Worm (Caenorhabditis elegans): Measurements from ENCODE around the gene C31H1.1.

C31H1.1 gene

DNA sequence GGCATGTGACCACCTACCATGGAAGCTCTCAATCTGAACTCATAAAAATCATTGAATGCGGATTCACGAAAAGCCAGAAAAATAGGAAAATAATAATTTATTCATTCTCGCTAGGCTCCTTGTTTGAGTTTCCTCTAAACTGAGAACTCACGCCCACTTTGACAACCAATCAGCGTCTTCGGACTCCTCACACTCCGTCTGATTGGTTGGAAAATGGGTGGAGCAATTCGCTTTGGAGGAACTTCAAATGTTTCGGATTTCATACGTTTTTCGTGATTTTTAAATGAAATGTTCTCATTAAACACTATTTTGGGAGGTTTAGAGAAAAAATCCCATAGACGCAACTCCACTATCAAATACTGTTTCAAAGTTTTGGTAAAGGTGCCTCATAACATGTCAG, 45.7 kb downstream of the C31H1.1 start:
- no peak for TF ChIP-seq ces-1 (GFP tag; optimal IDR thresholded peaks at IDR 0.05)
- TF ChIP-seq zip-8 (tag; optimal IDR thresholded peaks at IDR 0.05): no peak

ce11 chrIV:5846269-5846668, 49.0 kb downstream of the C31H1.1 start, which contains the start of gene sams-4:
sams-4 (minus strand) TSS chrIV:5846369.
- no peak for TF ChIP-seq elt-1 (tag; optimal IDR thresholded peaks at IDR 0.05; ENCODE audit: borderline replicate concordance, insufficient read depth)
- no peak for TF ChIP-seq ceh-43 (GFP tag; optimal IDR thresholded peaks at IDR 0.05)
- TF ChIP-seq mab-5 (tag; optimal IDR thresholded peaks at IDR 0.05): no peak
- no peak for TF ChIP-seq ceh-39 (tag; optimal IDR thresholded peaks at IDR 0.05)
- TF ChIP-seq ceh-83 (GFP tag; optimal IDR thresholded peaks at IDR 0.05): no peak

ce11 chrIV:5847986-5848707, 50.9 kb downstream of the C31H1.1 start, which contains the start of gene sams-3:
sams-3 (plus strand) TSS chrIV:5848657.
- no peak for TF ChIP-seq sptf-1 (tag; optimal IDR thresholded peaks at IDR 0.05)
- peak; percentile 26 for TF ChIP-seq lin-13 (tag; optimal IDR thresholded peaks at IDR 0.05)
- TF ChIP-seq pha-4 (tag; optimal IDR thresholded peaks at IDR 0.05): no peak
- TF ChIP-seq lsy-2 (tag; optimal IDR thresholded peaks at IDR 0.05): peak; percentile 5
- no peak for TF ChIP-seq sem-2 (GFP tag; optimal IDR thresholded peaks at IDR 0.05)
- TF ChIP-seq ceh-43 (GFP tag; optimal IDR thresholded peaks at IDR 0.05): no peak
- no peak for TF ChIP-seq lin-32 (GFP tag; optimal IDR thresholded peaks at IDR 0.05)
- peak; percentile 46 for TF ChIP-seq ces-1 (GFP tag; optimal IDR thresholded peaks at IDR 0.05)
- no peak for TF ChIP-seq blmp-1 (tag; optimal IDR thresholded peaks at IDR 0.05)
- TF ChIP-seq mab-5 (tag; optimal IDR thresholded peaks at IDR 0.05): no peak
- no peak for TF ChIP-seq snpc-4 (tag; optimal IDR thresholded peaks at IDR 0.05)
- no peak for TF ChIP-seq bed-3 (GFP tag; optimal IDR thresholded peaks at IDR 0.05)
- no peak for TF ChIP-seq unc-62 (GFP tag; optimal IDR thresholded peaks at IDR 0.05)
- TF ChIP-seq nhr-237 (tag; optimal IDR thresholded peaks at IDR 0.05): no peak
- no peak for TF ChIP-seq nhr-12 (tag; optimal IDR thresholded peaks at IDR 0.05)
- no peak for TF ChIP-seq ham-2 (GFP tag; optimal IDR thresholded peaks at IDR 0.05)
- TF ChIP-seq hlh-1 (tag; optimal IDR thresholded peaks at IDR 0.05): peak; percentile 98
- TF ChIP-seq nhr-2 (tag; optimal IDR thresholded peaks at IDR 0.05): no peak
- TF ChIP-seq cnd-1 (tag; optimal IDR thresholded peaks at IDR 0.05): no peak
- TF ChIP-seq elt-1 (tag; optimal IDR thresholded peaks at IDR 0.05; ENCODE audit: borderline replicate concordance, insufficient read depth): no peak
- TF ChIP-seq unc-120 (tag; optimal IDR thresholded peaks at IDR 0.05; ENCODE audit: poor library complexity, severe bottlenecking): no peak
- TF ChIP-seq ceh-83 (GFP tag; optimal IDR thresholded peaks at IDR 0.05): no peak
- TF ChIP-seq drap-1 (GFP tag; optimal IDR thresholded peaks at IDR 0.05): no peak
- TF ChIP-seq flh-1 (GFP tag; optimal IDR thresholded peaks at IDR 0.05): no peak
